Fruit fly (Drosophila melanogaster) whole organism, embryonic: ENCODE measurements around the gene Scox.
A peak's percentile ranks its signal among the peaks of the same experiment; 100 is the strongest.

Source experiments
- Asciz ChIP-seq: fragments of 200-800 bp; sonication (Bioruptor generic); optimal IDR thresholded peaks from 2 replicates; lab custom pipeline; 2017; ENCODE audit warnings: missing biosample characterization, mild to moderate bottlenecking, missing genetic modification characterization, missing genetic modification reagents
- BEAF-32 ChIP-seq: fragments of 200-800 bp; sonication (Bioruptor generic); optimal IDR thresholded peaks from 3 replicates; lab custom pipeline; 2017; ENCODE audit warnings: missing biosample characterization, missing genetic modification characterization, mild to moderate bottlenecking, moderate library complexity, missing genetic modification reagents
- CG1024 ChIP-seq: fragments of 200-800 bp; sonication (Bioruptor generic); IDR thresholded peaks from 2 replicates; pipeline ENCODE4 v1.3.6; 2022; ENCODE audit warnings: missing biosample characterization, missing genetic modification characterization
- CG10267 ChIP-seq: fragments of 200-800 bp; sonication (Bioruptor generic); optimal IDR thresholded peaks from 2 replicates; lab custom pipeline; 2018; ENCODE audit warnings: missing biosample characterization, mild to moderate bottlenecking, missing genetic modification characterization, moderate library complexity
- CG10366 ChIP-seq: fragments of 200-800 bp; sonication (Bioruptor generic); IDR thresholded peaks from 2 replicates; pipeline ENCODE4 v1.3.6; 2022; ENCODE audit warnings: missing biosample characterization, missing genetic modification characterization
- CG11093 ChIP-seq: fragments of 200-800 bp; sonication (Bioruptor generic); IDR thresholded peaks from 3 replicates; pipeline ENCODE4 v1.3.6; 2022; ENCODE audit warnings: missing biosample characterization, missing genetic modification characterization
- CG12071 ChIP-seq: fragments of 200-800 bp; sonication (Bioruptor generic); optimal IDR thresholded peaks from 3 replicates; lab custom pipeline; 2018; ENCODE audit warnings: missing biosample characterization, mild to moderate bottlenecking, missing genetic modification characterization
- CG12236 ChIP-seq: fragments of 200-800 bp; sonication (Bioruptor generic); optimal IDR thresholded peaks from 2 replicates; lab custom pipeline; 2016; ENCODE audit warnings: missing biosample characterization, missing genetic modification characterization
- CG12391 ChIP-seq: fragments of 200-800 bp; sonication (Bioruptor generic); optimal IDR thresholded peaks from 3 replicates; lab custom pipeline; 2018; ENCODE audit warnings: missing biosample characterization, mild to moderate bottlenecking, missing genetic modification characterization, moderate library complexity
- CG14710 ChIP-seq: fragments of 200-800 bp; sonication (Bioruptor generic); optimal IDR thresholded peaks from 3 replicates; lab custom pipeline; 2019; ENCODE audit warnings: missing biosample characterization, mild to moderate bottlenecking, missing genetic modification characterization, moderate library complexity
- CG1647 ChIP-seq: fragments of 200-800 bp; sonication (Bioruptor generic); optimal IDR thresholded peaks from 3 replicates; lab custom pipeline; 2016; ENCODE audit warnings: missing biosample characterization, missing genetic modification characterization
- CG18262 ChIP-seq: fragments of 200-800 bp; optimal IDR thresholded peaks from 3 replicates; lab custom pipeline; 2019; ENCODE audit warnings: missing biosample characterization, mild to moderate bottlenecking, missing genetic modification characterization, moderate library complexity
- CG2120 ChIP-seq: fragments of 200-800 bp; sonication (Bioruptor generic); optimal IDR thresholded peaks from 3 replicates; lab custom pipeline; 2016; ENCODE audit warnings: missing biosample characterization, missing genetic modification characterization
- CG3065 ChIP-seq: fragments of 200-800 bp; sonication (Bioruptor generic); optimal IDR thresholded peaks from 2 replicates; lab custom pipeline; 2016; ENCODE audit warnings: missing biosample characterization, missing genetic modification characterization
- CG3281 ChIP-seq: fragments of 200-800 bp; sonication (Bioruptor generic); optimal IDR thresholded peaks from 3 replicates; lab custom pipeline; 2017; ENCODE audit warnings: missing biosample characterization, mild to moderate bottlenecking, missing genetic modification characterization
- CG33213 ChIP-seq: fragments of 200-800 bp; sonication (Bioruptor generic); optimal IDR thresholded peaks from 3 replicates; lab custom pipeline; 2016; ENCODE audit warnings: missing biosample characterization, missing genetic modification characterization
- CG3838 ChIP-seq: fragments of 200-800 bp; sonication (Bioruptor generic); optimal IDR thresholded peaks from 3 replicates; lab custom pipeline; 2016; ENCODE audit warnings: missing biosample characterization, missing genetic modification characterization
- CG4424 ChIP-seq: fragments of 200-800 bp; sonication (Bioruptor generic); optimal IDR thresholded peaks from 3 replicates; lab custom pipeline; 2016; ENCODE audit warnings: missing biosample characterization, missing genetic modification characterization
- CG7271 ChIP-seq: fragments of 200-800 bp; sonication (Bioruptor generic); optimal IDR thresholded peaks from 2 replicates; lab custom pipeline; 2018; ENCODE audit warnings: missing biosample characterization, mild to moderate bottlenecking, missing genetic modification characterization, moderate library complexity
- Dbx ChIP-seq: fragments of 200-800 bp; sonication (Bioruptor generic); IDR thresholded peaks from 3 replicates; pipeline ENCODE4 v1.3.6; 2022; ENCODE audit warnings: missing biosample characterization, missing genetic modification characterization
- Dfd ChIP-seq, 2 experiments: fragments of >200 bp; optimal IDR thresholded peaks; 2 replicates each; lab custom pipeline; 2017; ENCODE audit warnings: missing biosample characterization in 2 of 2, missing genetic modification characterization in 2 of 2
- Dip2 ChIP-seq: fragments of 200-800 bp; sonication (Bioruptor generic); IDR thresholded peaks from 2 replicates; pipeline ENCODE4 v1.3.6; 2022; ENCODE audit warnings: missing biosample characterization, missing genetic modification characterization
- HLHmδ ChIP-seq: fragments of 200-800 bp; sonication (Bioruptor generic); optimal IDR thresholded peaks from 2 replicates; lab custom pipeline; 2018; ENCODE audit warnings: missing biosample characterization, mild to moderate bottlenecking, missing genetic modification characterization, moderate library complexity
- Hmx ChIP-seq: fragments of 200-800 bp; sonication (Bioruptor generic); optimal IDR thresholded peaks from 2 replicates; lab custom pipeline; 2016; ENCODE audit warnings: missing biosample characterization, missing genetic modification characterization
- Lim3 ChIP-seq: fragments of 200-800 bp; sonication (Bioruptor generic); IDR thresholded peaks from 2 replicates; pipeline ENCODE4 v1.3.6; 2022; ENCODE audit warnings: missing biosample characterization, missing genetic modification characterization
- Oli ChIP-seq: fragments of 200-800 bp; sonication (Bioruptor generic); optimal IDR thresholded peaks from 2 replicates; lab custom pipeline; 2018; ENCODE audit warnings: missing biosample characterization, mild to moderate bottlenecking, missing genetic modification characterization, moderate library complexity
- Optix ChIP-seq: fragments of 200-800 bp; sonication (Bioruptor generic); IDR thresholded peaks from 3 replicates; pipeline ENCODE4 v1.3.6; 2022; ENCODE audit warnings: missing biosample characterization, missing genetic modification characterization
- Spps ChIP-seq: fragments of 200-800 bp; sonication (Bioruptor generic); optimal IDR thresholded peaks from 2 replicates; lab custom pipeline; 2018; ENCODE audit warnings: missing biosample characterization, mild to moderate bottlenecking, missing genetic modification characterization
- Xrp1 ChIP-seq: fragments of 200-800 bp; sonication (Bioruptor generic); IDR thresholded peaks from 2 replicates; pipeline ENCODE4 v1.3.6; 2022; ENCODE audit warnings: missing biosample characterization, missing genetic modification characterization
- abd-A ChIP-seq: fragments of 200-800 bp; sonication (Bioruptor generic); optimal IDR thresholded peaks from 3 replicates; lab custom pipeline; 2019; ENCODE audit warnings: missing biosample characterization, mild to moderate bottlenecking, missing genetic modification characterization, moderate library complexity
- al ChIP-seq: fragments of 200-800 bp; sonication (Bioruptor generic); IDR thresholded peaks from 2 replicates; pipeline ENCODE4 v1.3.6; 2022; ENCODE audit warnings: missing biosample characterization, missing genetic modification characterization
- cas ChIP-seq: fragments of 200-800 bp; sonication (Bioruptor generic); IDR thresholded peaks from 2 replicates; pipeline ENCODE4 v1.3.6; 2022; ENCODE audit warnings: missing biosample characterization, missing genetic modification characterization
- crc ChIP-seq: fragments of 200-800 bp; sonication (Bioruptor generic); optimal IDR thresholded peaks from 2 replicates; lab custom pipeline; 2016; ENCODE audit warnings: missing biosample characterization, missing genetic modification characterization
- disco-r ChIP-seq: fragments of 200-800 bp; sonication (Bioruptor generic); optimal IDR thresholded peaks from 2 replicates; lab custom pipeline; 2016; ENCODE audit warnings: missing biosample characterization, missing genetic modification characterization
- eve ChIP-seq, 2 experiments: fragments of >200 bp; optimal IDR thresholded peaks; 2 replicates each; lab custom pipeline; 2017; ENCODE audit warnings: missing biosample characterization in 2 of 2, missing genetic modification characterization in 2 of 2
- exex ChIP-seq: fragments of 200-800 bp; sonication (Bioruptor generic); optimal IDR thresholded peaks from 4 replicates; lab custom pipeline; 2018; ENCODE audit warnings: missing biosample characterization, mild to moderate bottlenecking, missing genetic modification characterization, moderate library complexity
- fru ChIP-seq: fragments of >200 bp; optimal IDR thresholded peaks from 2 replicates; lab custom pipeline; 2017
- gsb-n ChIP-seq: fragments of 200-800 bp; sonication (Bioruptor generic); optimal IDR thresholded peaks from 3 replicates; lab custom pipeline; 2018; ENCODE audit warnings: missing biosample characterization, mild to moderate bottlenecking, missing genetic modification characterization
- kah ChIP-seq: fragments of 200-800 bp; sonication (Bioruptor generic); optimal IDR thresholded peaks from 2 replicates; lab custom pipeline; 2018; ENCODE audit warnings: missing biosample characterization, mild to moderate bottlenecking, missing genetic modification characterization
- mam ChIP-seq: fragments of 200-800 bp; sonication (Bioruptor generic); optimal IDR thresholded peaks from 3 replicates; lab custom pipeline; 2016; ENCODE audit warnings: missing biosample characterization, missing genetic modification characterization
- sens-2 ChIP-seq: fragments of 200-800 bp; sonication (Bioruptor generic); IDR thresholded peaks from 2 replicates; pipeline ENCODE4 v1.3.6; 2022; ENCODE audit warnings: missing biosample characterization, missing genetic modification characterization
- shn ChIP-seq: fragments of 200-800 bp; sonication (Bioruptor generic); optimal IDR thresholded peaks from 3 replicates; lab custom pipeline; 2016; ENCODE audit warnings: missing biosample characterization, missing genetic modification characterization
- twi ChIP-seq: fragments of 200-800 bp; optimal IDR thresholded peaks from 2 replicates; lab custom pipeline; 2019; ENCODE audit warnings: missing biosample characterization, mild to moderate bottlenecking, missing genetic modification characterization, moderate library complexity

Gene Scox

DNA sequence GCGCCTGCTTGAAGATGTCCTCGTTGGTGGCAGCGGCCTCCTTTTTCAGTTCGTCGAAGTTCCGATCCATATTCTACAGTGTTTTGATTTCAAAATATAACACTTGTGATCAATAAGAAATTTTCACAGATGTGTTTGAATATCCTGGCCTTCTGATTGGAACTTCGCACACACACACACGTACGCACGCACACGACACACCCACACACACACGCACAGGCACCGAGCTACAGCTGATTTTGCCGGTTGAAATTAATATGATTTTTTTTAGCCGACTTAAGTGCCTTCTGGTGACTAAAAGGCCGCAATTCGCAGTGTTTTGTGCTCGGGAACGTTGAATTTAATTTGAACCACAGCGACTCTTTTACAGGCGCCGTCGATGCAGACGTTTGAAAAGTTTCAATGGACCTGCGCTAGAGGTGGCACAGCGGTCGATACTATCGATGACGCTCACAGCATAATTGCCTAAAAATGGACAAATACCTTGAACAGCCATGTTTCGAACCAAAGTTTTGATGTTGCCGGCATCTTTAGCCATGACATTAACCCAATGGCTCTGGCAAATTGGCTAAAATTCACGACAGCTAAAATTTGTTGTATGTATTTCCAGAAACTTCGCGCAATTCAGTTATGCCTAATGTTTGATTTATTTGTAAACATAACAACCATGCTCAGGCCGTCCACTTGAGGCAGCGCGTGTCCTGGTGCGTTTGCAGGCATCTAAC, 40.7 kb upstream of the Scox start, which contains the start of gene Rtnl1 (continued):
- TF ChIP-seq cas, result no peak
- no peak for TF ChIP-seq Lim3
- no peak for TF ChIP-seq HLHmδ (GFP tag; lab: Kevin White, UChicago)
- peak; percentile 87 for TF ChIP-seq CG33213 (GFP tag; lab: Kevin White, UChicago)
- peak; percentile 29 for TF ChIP-seq shn
- TF ChIP-seq mam, result peak; percentile 32
- no peak for TF ChIP-seq Spps (tag; lab: Kevin White, UChicago)
- no peak for TF ChIP-seq abd-A (tag; lab: Kevin White, UChicago)
- TF ChIP-seq CG2120 (GFP tag; lab: Kevin White, UChicago), result peak; percentile 47
- TF ChIP-seq gsb-n, result no peak
- peak; percentile 43 for TF ChIP-seq CG1647 (GFP tag; lab: Kevin White, UChicago)
- no peak for TF ChIP-seq Dfd (GFP tag; optimal IDR thresholded peaks at IDR 0.05; lab: Kevin White, UChicago)
- TF ChIP-seq twi (tag; lab: Kevin White, UChicago), result no peak
- no peak for TF ChIP-seq CG7271 (tag; lab: Kevin White, UChicago)
- TF ChIP-seq al (GFP tag; lab: Robert Waterston, UW), result peak; percentile 37; the same call in 1 of the 2 replicates
- no peak for TF ChIP-seq crc
- no peak for TF ChIP-seq CG12236 (GFP tag; lab: Kevin White, UChicago)
- no peak for TF ChIP-seq Hmx (GFP tag; lab: Kevin White, UChicago)
- peak; percentile 98 for TF ChIP-seq BEAF-32 (GFP tag; lab: Kevin White, UChicago)
- TF ChIP-seq CG3281 (GFP tag; lab: Kevin White, UChicago), result no peak
- peak; percentile 51 for TF ChIP-seq CG12391
- no peak for TF ChIP-seq kah (GFP tag; lab: Kevin White, UChicago)
- TF ChIP-seq Asciz (GFP tag; lab: Kevin White, UChicago), result peak; percentile 88
- TF ChIP-seq eve (GFP tag; optimal IDR thresholded peaks at IDR 0.05; lab: Kevin White, UChicago), result no peak
- TF ChIP-seq Optix (GFP tag; lab: Robert Waterston, UW), result no peak
- TF ChIP-seq CG10267, result peak; percentile 65
- no peak for TF ChIP-seq CG3838 (GFP tag; lab: Kevin White, UChicago)
- no peak for TF ChIP-seq CG11093
- TF ChIP-seq exex (tag; lab: Kevin White, UChicago), result no peak
- TF ChIP-seq CG18262 (tag; lab: Kevin White, UChicago), result peak; percentile 22
- no peak for TF ChIP-seq Xrp1 (GFP tag; lab: Robert Waterston, UW)
- TF ChIP-seq CG1024 (GFP tag; lab: Robert Waterston, UW), result no peak
- peak; percentile 42; the same call in 2 of the 3 replicates for TF ChIP-seq Dbx (GFP tag; lab: Robert Waterston, UW)
- TF ChIP-seq CG10366, result no peak
- no peak for TF ChIP-seq CG12071 (GFP tag; lab: Kevin White, UChicago)
- no peak for TF ChIP-seq sens-2 (GFP tag; lab: Robert Waterston, UW)
- no peak for TF ChIP-seq disco-r
- no peak for TF ChIP-seq Dip2 (GFP tag; lab: Robert Waterston, UW)
- TF ChIP-seq CG3065 (GFP tag; lab: Kevin White, UChicago), result no peak
- no peak for TF ChIP-seq Oli (tag; lab: Kevin White, UChicago)
- TF ChIP-seq CG14710, result peak; percentile 68
- TF ChIP-seq fru, result no peak
- TF ChIP-seq CG4424 (GFP tag; lab: Kevin White, UChicago), result peak; percentile 24
